Worm (Caenorhabditis elegans) whole organism, late embryonic: ENCODE results near the gene lst-2.

Experiments used
- C08G9.2 ChIP-seq: sonication (generic microtip); optimal IDR thresholded peaks from 2 replicates; lab custom pipeline; 2016; ENCODE audit warnings: mild to moderate bottlenecking, missing genetic modification characterization, moderate library complexity, missing compliant biosample characterization
- F13H6.1 ChIP-seq: sonication (generic microtip); optimal IDR thresholded peaks from 2 replicates; lab custom pipeline; 2016; ENCODE audit warnings: missing genetic modification characterization, missing compliant biosample characterization
- Y22D7AL.16 ChIP-seq: sonication (generic microtip); optimal IDR thresholded peaks from 2 replicates; lab custom pipeline; 2016; ENCODE audit warnings: missing genetic modification characterization, missing compliant biosample characterization
- ahr-1 ChIP-seq: sonication (generic microtip); optimal IDR thresholded peaks from 2 replicates; lab custom pipeline; 2016; ENCODE audit warnings: missing genetic modification characterization, missing compliant biosample characterization
- ama-1 ChIP-seq: fragments of 150-350 bp; optimal IDR thresholded peaks from 2 replicates; lab custom pipeline; 2014
- ceh-22 ChIP-seq: sonication (generic microtip); optimal IDR thresholded peaks from 2 replicates; lab custom pipeline; 2017; ENCODE audit warnings: missing biosample characterization, missing genetic modification characterization
- ceh-24 ChIP-seq: sonication (generic microtip); optimal IDR thresholded peaks from 2 replicates; lab custom pipeline; 2016; ENCODE audit warnings: mild to moderate bottlenecking, missing genetic modification characterization, missing compliant biosample characterization
- ceh-30 ChIP-seq: fragments of 150-350 bp; optimal IDR thresholded peaks from 2 replicates; lab custom pipeline; 2014; ENCODE audit warnings: missing biosample characterization, missing genetic modification characterization
- ceh-31 ChIP-seq: sonication (generic microtip); optimal IDR thresholded peaks from 2 replicates; lab custom pipeline; 2016; ENCODE audit warnings: missing genetic modification characterization, missing compliant biosample characterization
- ceh-6 ChIP-seq: fragments of 200-800 bp; sonication (Bioruptor generic); optimal IDR thresholded peaks from 2 replicates; lab custom pipeline; 2018; ENCODE audit warnings: mild to moderate bottlenecking, missing genetic modification characterization, missing compliant biosample characterization
- ceh-9 ChIP-seq: sonication (generic microtip); optimal IDR thresholded peaks from 2 replicates; lab custom pipeline; 2016; ENCODE audit warnings: mild to moderate bottlenecking, missing genetic modification characterization, inconsistent platforms, missing compliant biosample characterization
- che-1 ChIP-seq: sonication (generic microtip); optimal IDR thresholded peaks from 2 replicates; lab custom pipeline; 2016; ENCODE audit warnings: mild to moderate bottlenecking, missing genetic modification characterization, missing compliant biosample characterization
- dmd-4 ChIP-seq: sonication (generic microtip); optimal IDR thresholded peaks from 2 replicates; lab custom pipeline; 2016; ENCODE audit warnings: borderline replicate concordance, missing genetic modification characterization, missing compliant biosample characterization
- dve-1 ChIP-seq: sonication (generic microtip); optimal IDR thresholded peaks from 2 replicates; lab custom pipeline; 2017; ENCODE audit warnings: antibody characterized with exemption, mild to moderate bottlenecking, missing genetic modification characterization, missing compliant biosample characterization
- elt-4 ChIP-seq: sonication (generic microtip); optimal IDR thresholded peaks from 2 replicates; lab custom pipeline; 2016; ENCODE audit warnings: missing genetic modification characterization, missing compliant biosample characterization
- eyg-1 ChIP-seq: sonication (generic microtip); optimal IDR thresholded peaks from 2 replicates; lab custom pipeline; 2016; ENCODE audit warnings: missing genotype, missing genetic modification characterization, missing compliant biosample characterization
- fax-1 ChIP-seq: sonication (generic microtip); optimal IDR thresholded peaks from 2 replicates; lab custom pipeline; 2016; ENCODE audit warnings: missing genotype, missing genetic modification characterization, missing compliant biosample characterization
- fkh-10 ChIP-seq: fragments of 150-350 bp; optimal IDR thresholded peaks from 2 replicates; lab custom pipeline; 2014; ENCODE audit warnings: missing biosample characterization, missing genetic modification reagents, missing genetic modification characterization
- hlh-15 ChIP-seq: sonication (generic microtip); optimal IDR thresholded peaks from 2 replicates; lab custom pipeline; 2016; ENCODE audit warnings: missing genetic modification characterization, missing compliant biosample characterization
- hlh-30 ChIP-seq: sonication (generic microtip); optimal IDR thresholded peaks from 2 replicates; lab custom pipeline; 2017; ENCODE audit warnings: antibody characterized with exemption, missing genetic modification characterization, missing compliant biosample characterization; ENCODE audit not compliant: insufficient read depth
- hlh-6 ChIP-seq: sonication (generic microtip); optimal IDR thresholded peaks from 2 replicates; lab custom pipeline; 2016; ENCODE audit warnings: missing genotype, missing genetic modification characterization, missing compliant biosample characterization
- lim-6 ChIP-seq: sonication (generic microtip); optimal IDR thresholded peaks from 2 replicates; lab custom pipeline; 2016; ENCODE audit warnings: missing genetic modification characterization, missing compliant biosample characterization
- lin-11 ChIP-seq: fragments of 200-800 bp; sonication (Bioruptor generic); optimal IDR thresholded peaks from 2 replicates; lab custom pipeline; 2018; ENCODE audit warnings: mild to moderate bottlenecking, missing genetic modification characterization, missing compliant biosample characterization
- madf-2 ChIP-seq: sonication (generic microtip); optimal IDR thresholded peaks from 2 replicates; lab custom pipeline; 2017; ENCODE audit warnings: missing genetic modification characterization, missing compliant biosample characterization
- nfya-1 ChIP-seq: sonication (generic microtip); optimal IDR thresholded peaks from 2 replicates; lab custom pipeline; 2017; ENCODE audit warnings: missing genetic modification characterization, mild to moderate bottlenecking, missing compliant biosample characterization, antibody characterized with exemption, moderate library complexity
- nhr-232 ChIP-seq: sonication (generic microtip); optimal IDR thresholded peaks from 2 replicates; lab custom pipeline; 2016; ENCODE audit warnings: missing genetic modification characterization, missing compliant biosample characterization
- odd-2 ChIP-seq: sonication (generic microtip); optimal IDR thresholded peaks from 2 replicates; lab custom pipeline; 2017; ENCODE audit warnings: antibody characterized with exemption, mild to moderate bottlenecking, missing genetic modification characterization, missing compliant biosample characterization
- pag-3 ChIP-seq: sonication (generic microtip); optimal IDR thresholded peaks from 2 replicates; lab custom pipeline; 2016; ENCODE audit warnings: missing compliant biosample characterization, missing genetic modification characterization, borderline replicate concordance
- pat-9 ChIP-seq: fragments of 200-800 bp; sonication (Bioruptor generic); optimal IDR thresholded peaks from 2 replicates; lab custom pipeline; 2018; ENCODE audit warnings: mild to moderate bottlenecking, missing genetic modification characterization, moderate library complexity, missing compliant biosample characterization
- pha-4 ChIP-seq: fragments of 150-350 bp; optimal IDR thresholded peaks from 2 replicates; lab custom pipeline; 2018; ENCODE audit warnings: missing biosample characterization, missing genetic modification reagents, missing genetic modification characterization
- pros-1 ChIP-seq: fragments of 150-350 bp; optimal IDR thresholded peaks from 2 replicates; lab custom pipeline; 2014; ENCODE audit warnings: missing biosample characterization, missing genetic modification reagents, missing genetic modification characterization
- sox-4 ChIP-seq: sonication (generic microtip); optimal IDR thresholded peaks from 2 replicates; lab custom pipeline; 2017; ENCODE audit warnings: mild to moderate bottlenecking, missing genetic modification characterization, inconsistent platforms, missing compliant biosample characterization
- unc-3 ChIP-seq, 2 experiments: fragments of 200-800 bp in 1 of 2; sonication (Bioruptor generic) in 1 of 2; sonication (generic microtip) in 1 of 2; conservative IDR thresholded peaks in 1 of 2; optimal IDR thresholded peaks in 1 of 2; 2 replicates each; pipeline versions ENCODE4 v1.3.6 to Lab custom; 2016 to 2022; ENCODE audit warnings: missing compliant biosample characterization in 2 of 2, missing genetic modification characterization in 2 of 2, missing genetic modification reagents in 1 of 2
- unc-42 ChIP-seq: sonication (generic microtip); optimal IDR thresholded peaks from 2 replicates; lab custom pipeline; 2016; ENCODE audit warnings: missing genotype, missing genetic modification characterization, missing compliant biosample characterization
- unc-55 ChIP-seq: sonication (generic microtip); optimal IDR thresholded peaks from 2 replicates; lab custom pipeline; 2017; ENCODE audit warnings: missing biosample characterization, missing genetic modification reagents, missing genetic modification characterization
- zip-5 ChIP-seq: sonication (generic microtip); optimal IDR thresholded peaks from 2 replicates; lab custom pipeline; 2016; ENCODE audit warnings: missing genetic modification characterization, missing compliant biosample characterization
- ztf-16 ChIP-seq: sonication (generic microtip); optimal IDR thresholded peaks from 2 replicates; lab custom pipeline; 2017; ENCODE audit warnings: missing genetic modification characterization, missing compliant biosample characterization

Gene lst-2

ce11 chrX:4366231-4366630, 16.9 kb downstream of the lst-2 start, which contains the start of gene R160.3:
Gene R160.3, minus strand, starts transcription at chrX:4366331.
- TF ChIP-seq eyg-1 (tag; lab: Kevin White, UChicago) (no peak), ceh-24 (no peak), ceh-30 (tag; lab: Kevin White, UChicago) (no peak), ceh-9 (tag; lab: Kevin White, UChicago) (no peak), unc-3 (GFP tag; conservative IDR thresholded peaks at IDR 0.05; lab: Robert Waterston, UW) (no peak), unc-3 (tag; optimal IDR thresholded peaks at IDR 0.05; lab: Kevin White, UChicago) (no peak), hlh-15 (tag; lab: Kevin White, UChicago) (no peak), C08G9.2 (tag; lab: Kevin White, UChicago) (no peak), dve-1 (tag; lab: Kevin White, UChicago) (no peak), ahr-1 (tag; lab: Kevin White, UChicago) (no peak), pat-9 (tag; lab: Kevin White, UChicago) (no peak), ceh-6 (GFP tag; lab: Kevin White, UChicago) (no peak), dmd-4 (tag; lab: Kevin White, UChicago) (no peak), pag-3 (tag; lab: Kevin White, UChicago) (no peak)

ce11 chrX:4364877-4365276, 18.3 kb downstream of the lst-2 start, which contains the start of gene F14H12.8:
Gene F14H12.8, minus strand, starts transcription at chrX:4364977.
- TF ChIP-seq lin-11 (tag; lab: Kevin White, UChicago), result no peak
- TF ChIP-seq dmd-4 (tag; lab: Kevin White, UChicago), result no peak
- no peak for TF ChIP-seq F13H6.1 (tag; lab: Kevin White, UChicago)
- no peak for TF ChIP-seq ceh-31 (tag; lab: Kevin White, UChicago)
- TF ChIP-seq pha-4, result no peak
- no peak for TF ChIP-seq elt-4 (tag; lab: Kevin White, UChicago)
- TF ChIP-seq eyg-1 (tag; lab: Kevin White, UChicago), result no peak
- no peak for TF ChIP-seq nfya-1
- no peak for TF ChIP-seq ztf-16 (tag; lab: Kevin White, UChicago)
- no peak for TF ChIP-seq Y22D7AL.16

ce11 chrX:4363200-4363599, 20.0 kb downstream of the lst-2 start, which contains the start of gene F14H12.17:
Gene F14H12.17, minus strand, starts transcription at chrX:4363300.
- TF ChIP-seq madf-2, result no peak
- TF ChIP-seq zip-5 (tag; lab: Kevin White, UChicago), result no peak
- TF ChIP-seq pros-1, result no peak
- TF ChIP-seq sox-4 (tag; lab: Kevin White, UChicago), result no peak
- no peak for TF ChIP-seq odd-2
- no peak for TF ChIP-seq unc-55
- no peak for TF ChIP-seq nhr-232 (tag; lab: Kevin White, UChicago)
- TF ChIP-seq ceh-31 (tag; lab: Kevin White, UChicago), result no peak
- no peak for TF ChIP-seq C08G9.2 (tag; lab: Kevin White, UChicago)
- TF ChIP-seq ceh-22, result no peak
- no peak for TF ChIP-seq eyg-1 (tag; lab: Kevin White, UChicago)
- TF ChIP-seq che-1, result no peak
- no peak for TF ChIP-seq fax-1
- no peak for TF ChIP-seq lim-6 (tag; lab: Kevin White, UChicago)
- no peak for TF ChIP-seq hlh-15 (tag; lab: Kevin White, UChicago)
- no peak for TF ChIP-seq fkh-10 (GFP tag; lab: Kevin White, UChicago)
- TF ChIP-seq nfya-1, result no peak
- TF ChIP-seq hlh-6 (tag; lab: Kevin White, UChicago), result no peak
- no peak for TF ChIP-seq unc-42 (tag; lab: Kevin White, UChicago)

- TF ChIP-seq ama-1 (lab: Kevin White, UChicago), result no peak
- TF ChIP-seq hlh-30 (tag; lab: Kevin White, UChicago), result no peak
Measured at ce11 chrX:4362522-4362921, 20.6 kb downstream of the lst-2 start, which contains the start of gene F14H12.7. Gene F14H12.7, minus strand, starts transcription at chrX:4362622.
